Worm (Caenorhabditis elegans) whole organism, L4/young adult: ENCODE measurements around the gene T05H4.11.

ENCODE experiments used
- W03F9.2 ChIP-seq: fragments of 150-350 bp; optimal IDR thresholded peaks from 2 replicates; lab custom pipeline; 2014; ENCODE audit warnings: missing biosample characterization, missing genetic modification characterization
- dao-5 ChIP-seq: sonication (generic microtip); optimal IDR thresholded peaks from 2 replicates; lab custom pipeline; 2016; ENCODE audit warnings: missing genotype, missing genetic modification characterization, moderate library complexity, missing compliant biosample characterization

ce11 chrV:6441613-6442012, 15.6 kb upstream of the T05H4.11 start, which contains the start of gene T05H4.15:
- TF ChIP-seq dao-5 (no peak), W03F9.2 (no peak)
